Worm (Caenorhabditis elegans): ENCODE data around the gene ZK1290.5.

ce11 chrII:7483009-7483408 is 46.4 kb upstream of the ZK1290.5 start, which contains the start of gene cah-2:
- TF ChIP-seq blmp-1 (tag; optimal IDR thresholded peaks at IDR 0.05) (no peak), nhr-12 (tag; optimal IDR thresholded peaks at IDR 0.05) (no peak), unc-62 (GFP tag; optimal IDR thresholded peaks at IDR 0.05) (no peak), nhr-76 (tag; optimal IDR thresholded peaks at IDR 0.05) (no peak), ces-1 (GFP tag; optimal IDR thresholded peaks at IDR 0.05) (no peak), zip-8 (tag; optimal IDR thresholded peaks at IDR 0.05) (no peak), nhr-28 (tag; optimal IDR thresholded peaks at IDR 0.05) (no peak), elt-1 (tag; optimal IDR thresholded peaks at IDR 0.05; ENCODE audit: borderline replicate concordance, insufficient read depth) (no peak), pha-4 (tag; optimal IDR thresholded peaks at IDR 0.05) (no peak), drap-1 (GFP tag; optimal IDR thresholded peaks at IDR 0.05) (no peak), ztf-11 (tag; optimal IDR thresholded peaks at IDR 0.05) (no peak)

All from whole organism, mixed stage, embryonic.